Worm (Caenorhabditis elegans): ENCODE results near the gene col-33.

col-33 gene

DNA sequence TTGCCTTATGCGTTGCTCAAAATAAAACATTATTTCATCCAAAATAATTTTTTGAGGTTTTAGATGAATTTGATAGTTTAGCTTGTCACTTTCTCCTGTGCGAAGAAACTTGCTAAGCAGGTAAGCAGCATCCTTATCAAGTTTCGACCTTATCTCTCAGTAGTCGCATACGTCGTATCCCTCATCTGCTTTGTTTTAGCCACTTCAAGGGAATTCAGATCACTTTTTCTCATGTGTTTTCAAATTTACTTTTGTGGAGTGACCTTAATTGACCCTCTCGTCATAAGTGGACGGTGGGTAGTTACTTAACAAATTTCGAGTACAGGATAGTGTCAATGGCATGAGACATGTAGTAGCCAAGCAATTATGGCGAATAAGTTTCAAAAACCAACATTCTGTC, 26.4 kb upstream of the col-33 start:
- TF ChIP-seq ztf-23 (GFP tag; IDR thresholded peaks at IDR 0.05) (no peak), T22C8.4 (GFP tag; IDR thresholded peaks at IDR 0.05) (no peak), flt-1 (GFP tag; IDR thresholded peaks at IDR 0.05) (no peak), tab-1 (GFP tag; IDR thresholded peaks at IDR 0.05) (no peak)

ce11 chrIV:4243830-4244406, 19.2 kb upstream of the col-33 start:
- TF ChIP-seq tab-1 (GFP tag; IDR thresholded peaks at IDR 0.05) (no peak), T22C8.4 (GFP tag; IDR thresholded peaks at IDR 0.05) (no peak), flt-1 (GFP tag; IDR thresholded peaks at IDR 0.05) (peak; percentile 5; the same call in 1 of the 2 replicates), cog-1 (tag; optimal IDR thresholded peaks at IDR 0.05) (no peak), ref-1 (GFP tag; conservative IDR thresholded peaks at IDR 0.05) (no peak), klf-2 (GFP tag; conservative IDR thresholded peaks at IDR 0.05) (no peak)

DNA sequence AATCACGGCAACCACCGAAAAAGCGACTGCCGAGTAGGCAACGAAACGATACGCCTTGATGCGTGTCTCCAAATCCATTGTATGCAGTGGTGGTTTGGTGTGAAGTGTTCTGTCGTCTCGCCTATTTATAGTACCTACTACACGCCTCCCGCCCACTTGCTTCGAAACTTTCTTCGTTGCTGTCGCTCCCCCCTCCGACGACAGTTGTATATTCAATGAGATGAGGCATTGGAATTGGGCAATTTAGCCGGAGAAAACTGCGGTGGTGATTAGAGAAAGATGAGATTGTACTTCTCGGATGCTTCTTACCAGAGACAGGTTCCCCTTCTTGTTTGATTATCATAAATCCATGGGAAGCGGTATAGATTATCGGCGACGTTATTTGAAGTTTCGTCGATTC, 18.6 kb upstream of the col-33 start, which contains the start of gene col-34:
Gene col-34 (minus strand): TSS at position 101 of the 400 bp plus-strand sequence.
- TF ChIP-seq tab-1 (GFP tag; IDR thresholded peaks at IDR 0.05) (no peak), T22C8.4 (GFP tag; IDR thresholded peaks at IDR 0.05) (no peak), med-1 (GFP tag; optimal IDR thresholded peaks at IDR 0.05; ENCODE audit: insufficient read depth) (no peak), ztf-23 (GFP tag; IDR thresholded peaks at IDR 0.05) (no peak), klf-2 (GFP tag; conservative IDR thresholded peaks at IDR 0.05) (no peak), ztf-29 (GFP tag; IDR thresholded peaks at IDR 0.05) (no peak), cog-1 (tag; optimal IDR thresholded peaks at IDR 0.05) (no peak), flt-1 (GFP tag; IDR thresholded peaks at IDR 0.05) (no peak), ref-1 (GFP tag; conservative IDR thresholded peaks at IDR 0.05) (no peak)

DNA sequence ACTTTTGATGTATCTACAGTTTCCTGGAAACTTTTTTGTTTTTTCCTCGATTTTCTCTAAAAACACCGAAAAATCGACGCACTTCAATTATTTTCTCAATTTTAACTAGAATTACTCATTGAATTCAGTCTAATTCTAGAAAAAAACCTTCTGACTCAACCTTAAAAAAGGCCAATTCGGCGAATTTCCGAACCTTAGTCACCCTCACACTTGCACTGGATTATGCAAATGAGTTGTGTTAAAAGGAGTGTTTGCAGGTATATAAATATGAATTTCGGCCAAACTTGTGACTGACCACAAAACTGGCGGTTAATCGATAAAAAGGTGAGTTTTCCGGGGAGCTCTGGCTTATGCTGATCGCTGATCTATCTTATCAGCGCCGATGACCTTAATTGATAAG, 16.6 kb upstream of the col-33 start, which contains the start of gene ttr-20:
Gene ttr-20 (plus strand): TSS at position 301 of the 400 bp plus-strand sequence.
- TF ChIP-seq ztf-23 (GFP tag; IDR thresholded peaks at IDR 0.05) (no peak), ref-1 (GFP tag; conservative IDR thresholded peaks at IDR 0.05) (no peak), med-1 (GFP tag; optimal IDR thresholded peaks at IDR 0.05; ENCODE audit: insufficient read depth) (no peak), klf-2 (GFP tag; conservative IDR thresholded peaks at IDR 0.05) (no peak), T22C8.4 (GFP tag; IDR thresholded peaks at IDR 0.05) (no peak), cog-1 (tag; optimal IDR thresholded peaks at IDR 0.05) (no peak)

DNA sequence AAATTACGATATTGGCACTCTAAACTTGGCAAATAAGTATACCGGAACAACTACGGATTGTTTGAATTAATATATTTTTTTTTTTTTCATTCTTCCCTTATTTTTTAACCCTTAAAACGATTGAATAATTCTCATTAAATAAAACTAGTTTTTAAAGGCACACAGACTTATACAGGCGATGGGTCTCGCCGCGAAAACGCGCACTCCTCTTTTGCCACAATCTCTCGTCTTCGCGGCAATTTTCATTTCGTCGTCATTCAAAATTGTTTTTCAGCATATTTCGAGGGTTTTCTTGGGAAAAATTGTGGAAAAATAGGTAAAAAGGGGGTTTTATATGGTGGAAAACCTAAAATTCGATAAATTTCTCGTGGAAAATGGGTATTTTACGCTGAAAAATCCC, 15.8 kb upstream of the col-33 start:
- TF ChIP-seq ref-1 (GFP tag; conservative IDR thresholded peaks at IDR 0.05): no peak
- no peak for TF ChIP-seq klf-2 (GFP tag; conservative IDR thresholded peaks at IDR 0.05)
- no peak for TF ChIP-seq T22C8.4 (GFP tag; IDR thresholded peaks at IDR 0.05)
- TF ChIP-seq flt-1 (GFP tag; IDR thresholded peaks at IDR 0.05): no peak
- no peak for TF ChIP-seq cog-1 (tag; optimal IDR thresholded peaks at IDR 0.05)
- TF ChIP-seq med-1 (GFP tag; optimal IDR thresholded peaks at IDR 0.05; ENCODE audit: insufficient read depth): no peak
- no peak for TF ChIP-seq tab-1 (GFP tag; IDR thresholded peaks at IDR 0.05)
- TF ChIP-seq ztf-23 (GFP tag; IDR thresholded peaks at IDR 0.05): no peak
- TF ChIP-seq ztf-29 (GFP tag; IDR thresholded peaks at IDR 0.05): no peak

DNA sequence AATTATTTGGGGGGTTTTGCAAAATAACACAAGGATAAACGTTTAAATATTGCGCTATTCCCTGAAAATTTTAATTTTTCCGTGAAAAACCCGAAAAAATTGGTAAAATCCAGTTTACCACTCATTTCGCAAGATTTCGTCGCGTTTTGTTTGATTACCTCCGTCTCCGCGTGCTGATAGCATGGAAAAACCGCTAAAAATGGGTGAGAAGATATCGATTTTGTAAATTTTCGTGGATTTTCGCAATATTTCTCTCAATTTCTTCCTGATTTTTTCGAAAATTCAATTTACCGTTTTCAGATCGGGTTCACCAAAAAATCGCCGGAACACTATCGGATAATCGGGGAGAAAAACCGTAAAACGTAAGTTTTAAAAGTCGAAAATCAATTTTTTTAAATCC, 15.3 kb upstream of the col-33 start, which contains the start of gene ama-1:
Gene ama-1 (plus strand): TSS at position 301 of the 400 bp plus-strand sequence.
- no peak for TF ChIP-seq T22C8.4 (GFP tag; IDR thresholded peaks at IDR 0.05)
- no peak for TF ChIP-seq flt-1 (GFP tag; IDR thresholded peaks at IDR 0.05)
- TF ChIP-seq klf-2 (GFP tag; conservative IDR thresholded peaks at IDR 0.05): no peak
- TF ChIP-seq ref-1 (GFP tag; conservative IDR thresholded peaks at IDR 0.05): no peak
- no peak for TF ChIP-seq ztf-29 (GFP tag; IDR thresholded peaks at IDR 0.05)
- TF ChIP-seq ztf-23 (GFP tag; IDR thresholded peaks at IDR 0.05): no peak
- no peak for TF ChIP-seq med-1 (GFP tag; optimal IDR thresholded peaks at IDR 0.05; ENCODE audit: insufficient read depth)
- no peak for TF ChIP-seq cog-1 (tag; optimal IDR thresholded peaks at IDR 0.05)
- no peak for TF ChIP-seq tab-1 (GFP tag; IDR thresholded peaks at IDR 0.05)

DNA sequence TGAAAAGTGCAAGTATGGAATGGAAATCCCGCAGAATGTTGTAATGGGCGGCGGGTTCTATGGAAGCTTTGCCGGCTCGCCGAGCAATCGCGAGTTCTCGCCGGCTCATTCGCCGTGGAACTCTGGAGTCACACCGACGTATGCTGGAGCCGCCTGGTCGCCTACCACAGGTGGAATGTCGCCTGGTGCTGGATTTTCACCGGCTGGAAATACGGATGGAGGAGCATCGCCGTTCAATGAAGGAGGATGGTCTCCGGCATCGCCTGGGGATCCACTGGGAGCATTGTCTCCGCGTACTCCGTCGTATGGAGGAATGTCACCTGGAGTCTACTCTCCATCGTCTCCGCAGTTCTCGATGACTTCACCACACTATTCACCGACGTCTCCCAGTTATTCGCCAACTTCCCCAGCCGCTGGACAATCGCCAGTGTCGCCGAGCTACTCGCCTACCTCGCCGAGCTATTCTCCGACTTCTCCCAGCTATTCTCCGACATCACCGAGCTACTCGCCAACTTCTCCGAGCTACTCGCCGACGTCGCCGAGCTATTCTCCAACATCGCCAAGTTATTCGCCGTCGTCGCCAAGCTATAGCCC, 8.0 kb upstream of the col-33 start:
- TF ChIP-seq T22C8.4 (GFP tag; IDR thresholded peaks at IDR 0.05) (no peak), klf-2 (GFP tag; conservative IDR thresholded peaks at IDR 0.05) (0 out of 2 replicates have a peak, but pooled peaks have one; percentile 37)

DNA sequence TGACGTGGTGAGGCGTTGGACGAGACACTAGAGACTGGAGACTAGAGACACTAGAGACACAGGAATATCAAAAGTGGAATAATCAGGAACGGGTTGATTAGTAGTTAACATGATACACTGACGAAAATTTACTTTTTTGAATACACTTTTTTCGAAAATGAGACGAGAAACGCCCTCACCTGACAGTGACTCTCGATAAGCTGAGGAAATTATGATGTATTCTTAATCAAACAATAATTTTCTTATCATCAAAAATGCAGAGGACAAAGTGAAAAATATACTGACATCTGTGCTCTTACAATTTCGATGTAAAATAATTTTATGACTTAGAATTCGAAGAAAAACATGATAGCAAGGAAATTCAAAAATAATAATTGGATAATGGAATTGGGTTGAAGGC, 3.7 kb upstream of the col-33 start:
- TF ChIP-seq ztf-29 (GFP tag; IDR thresholded peaks at IDR 0.05) (no peak), klf-2 (GFP tag; conservative IDR thresholded peaks at IDR 0.05) (no peak), flt-1 (GFP tag; IDR thresholded peaks at IDR 0.05) (no peak), ref-1 (GFP tag; conservative IDR thresholded peaks at IDR 0.05) (no peak), T22C8.4 (GFP tag; IDR thresholded peaks at IDR 0.05) (no peak), ztf-23 (GFP tag; IDR thresholded peaks at IDR 0.05) (no peak), cog-1 (tag; optimal IDR thresholded peaks at IDR 0.05) (no peak), med-1 (GFP tag; optimal IDR thresholded peaks at IDR 0.05; ENCODE audit: insufficient read depth) (no peak), tab-1 (GFP tag; IDR thresholded peaks at IDR 0.05) (no peak)

DNA sequence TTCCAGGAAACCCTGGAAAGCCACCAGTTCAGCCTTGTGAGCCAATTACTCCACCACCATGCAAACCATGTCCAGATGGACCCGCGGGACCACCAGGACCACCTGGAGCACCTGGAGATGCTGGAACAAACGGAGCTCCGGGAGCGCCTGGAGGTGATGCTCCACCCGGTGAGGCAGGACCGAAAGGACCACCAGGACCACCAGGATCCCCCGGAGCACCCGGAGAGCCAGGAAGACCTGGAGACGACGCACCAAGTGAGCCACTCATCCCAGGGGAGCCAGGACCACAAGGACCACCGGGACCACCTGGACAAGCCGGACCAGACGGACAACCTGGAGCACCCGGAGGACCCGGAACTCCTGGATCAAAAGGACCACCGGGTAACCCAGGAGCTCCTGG, 1.6 kb downstream of the col-33 start:
- TF ChIP-seq tab-1 (GFP tag; IDR thresholded peaks at IDR 0.05) (no peak), T22C8.4 (GFP tag; IDR thresholded peaks at IDR 0.05) (no peak), flt-1 (GFP tag; IDR thresholded peaks at IDR 0.05) (no peak), ztf-23 (GFP tag; IDR thresholded peaks at IDR 0.05) (no peak), med-1 (GFP tag; optimal IDR thresholded peaks at IDR 0.05; ENCODE audit: insufficient read depth) (no peak), ref-1 (GFP tag; conservative IDR thresholded peaks at IDR 0.05) (no peak), cog-1 (tag; optimal IDR thresholded peaks at IDR 0.05) (no peak), ztf-29 (GFP tag; IDR thresholded peaks at IDR 0.05) (no peak), klf-2 (GFP tag; conservative IDR thresholded peaks at IDR 0.05) (no peak)

DNA sequence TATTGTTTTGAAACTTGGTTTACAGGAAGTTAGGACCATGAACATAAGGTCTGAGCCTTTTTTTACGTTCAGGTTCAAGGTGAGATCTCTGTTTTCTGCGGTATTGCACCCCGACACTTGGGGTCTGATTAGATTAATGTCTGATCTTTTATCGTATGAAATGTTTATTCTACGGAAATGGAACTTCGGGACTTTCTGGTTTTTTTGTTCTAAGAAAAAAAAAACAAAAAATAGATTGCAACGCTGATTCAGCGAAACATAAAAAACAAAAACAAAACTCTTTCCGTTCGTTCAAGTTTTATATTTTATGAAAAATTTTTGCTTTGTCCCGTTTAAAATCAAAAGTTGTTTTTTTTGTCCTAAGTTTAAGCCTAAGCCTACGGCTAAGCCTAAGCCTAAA, 2.1 kb downstream of the col-33 start, which contains the start of gene F36A4.5:
Gene F36A4.5 (plus strand): TSS at position 301 of the 400 bp plus-strand sequence.
- TF ChIP-seq ztf-29 (GFP tag; IDR thresholded peaks at IDR 0.05) (no peak), med-1 (GFP tag; optimal IDR thresholded peaks at IDR 0.05; ENCODE audit: insufficient read depth) (no peak), ref-1 (GFP tag; conservative IDR thresholded peaks at IDR 0.05) (no peak), T22C8.4 (GFP tag; IDR thresholded peaks at IDR 0.05) (no peak), cog-1 (tag; optimal IDR thresholded peaks at IDR 0.05) (no peak), tab-1 (GFP tag; IDR thresholded peaks at IDR 0.05) (no peak), flt-1 (GFP tag; IDR thresholded peaks at IDR 0.05) (no peak), ztf-23 (GFP tag; IDR thresholded peaks at IDR 0.05) (no peak), klf-2 (GFP tag; conservative IDR thresholded peaks at IDR 0.05) (no peak)

All from whole organism, midembryonic.